Fruit fly (Drosophila melanogaster) whole organism, wandering third instar larva: ENCODE measurements around the gene elg1.
A peak's percentile ranks its signal among the peaks of the same experiment; 100 is the strongest.

ENCODE experiments used
- Abd-B ChIP-seq: fragments of >200 bp; optimal IDR thresholded peaks from 2 replicates; lab custom pipeline; 2017; ENCODE audit warnings: missing biosample characterization, missing genetic modification characterization
- CG32264 ChIP-seq: fragments of 200-800 bp; sonication (Bioruptor generic); optimal IDR thresholded peaks from 2 replicates; lab custom pipeline; 2016; ENCODE audit warnings: missing biosample characterization, missing genetic modification characterization
- CG9705 ChIP-seq: fragments of 200-800 bp; sonication (Bioruptor generic); optimal IDR thresholded peaks from 2 replicates; lab custom pipeline; 2018; ENCODE audit warnings: missing biosample characterization, mild to moderate bottlenecking, missing genetic modification characterization
- CrebA ChIP-seq: fragments of 200-800 bp; sonication (Bioruptor generic); optimal IDR thresholded peaks from 2 replicates; lab custom pipeline; 2016; ENCODE audit warnings: missing biosample characterization, mild to moderate bottlenecking, missing genetic modification characterization, borderline replicate concordance
- Dfd ChIP-seq: fragments of >200 bp; optimal IDR thresholded peaks from 2 replicates; lab custom pipeline; 2017; ENCODE audit warnings: missing biosample characterization, missing genetic modification characterization
- Dif ChIP-seq: fragments of 200-275, 200-300 bp; sonication (Bioruptor generic); optimal IDR thresholded peaks from 2 replicates; lab custom pipeline; 2018; ENCODE audit warnings: missing biosample characterization, missing genetic modification characterization; ENCODE audit not compliant: partially characterized antibody
- GATAd ChIP-seq: sonication (Bioruptor generic); optimal IDR thresholded peaks from 2 replicates; lab custom pipeline; 2016; ENCODE audit warnings: missing biosample characterization, missing genetic modification characterization
- HLH106 ChIP-seq: fragments of 200-800 bp; optimal IDR thresholded peaks from 3 replicates; lab custom pipeline; 2019; ENCODE audit warnings: missing biosample characterization, mild to moderate bottlenecking, missing genetic modification characterization, moderate library complexity
- Hnf4 ChIP-seq: fragments of 200-800 bp; sonication (Bioruptor generic); optimal IDR thresholded peaks from 2 replicates; lab custom pipeline; 2016; ENCODE audit warnings: missing biosample characterization, mild to moderate bottlenecking, missing genetic modification characterization
- Hr78 ChIP-seq: fragments of >200 bp; optimal IDR thresholded peaks from 2 replicates; lab custom pipeline; 2017; ENCODE audit warnings: missing biosample characterization, missing genetic modification characterization
- Hr83 ChIP-seq: fragments of 200-300 bp; sonication (Bioruptor generic); optimal IDR thresholded peaks from 2 replicates; lab custom pipeline; 2016; ENCODE audit warnings: missing biosample characterization, mild to moderate bottlenecking, missing genetic modification characterization, moderate library complexity; ENCODE audit not compliant: poor library complexity, severe bottlenecking
- Jra ChIP-seq: sonication (Bioruptor generic); optimal IDR thresholded peaks from 2 replicates; lab custom pipeline; 2016; ENCODE audit warnings: missing biosample characterization, missing genetic modification characterization
- Mio ChIP-seq: sonication (Bioruptor generic); optimal IDR thresholded peaks from 2 replicates; lab custom pipeline; 2016; ENCODE audit warnings: missing biosample characterization, missing genetic modification characterization
- Myc ChIP-seq: fragments of >200 bp; optimal IDR thresholded peaks from 2 replicates; lab custom pipeline; 2017
- N ChIP-seq: fragments of >200 bp; optimal IDR thresholded peaks from 2 replicates; lab custom pipeline; 2018; ENCODE audit warnings: missing biosample characterization, missing external identifiers, missing genetic modification characterization
- OdsH ChIP-seq: fragments of 200-800 bp; sonication (Bioruptor generic); optimal IDR thresholded peaks from 2 replicates; lab custom pipeline; 2016; ENCODE audit warnings: missing biosample characterization, mild to moderate bottlenecking, missing genetic modification characterization
- Rel ChIP-seq, 2 experiments: fragments of 200-800 bp; sonication (Bioruptor generic) in 1 of 2; optimal IDR thresholded peaks; 2 replicates in 1 of 2; 3 replicates in 1 of 2; lab custom pipeline; 2016 to 2019; ENCODE audit warnings: mild to moderate bottlenecking in 2 of 2, missing biosample characterization in 2 of 2, missing genetic modification characterization in 2 of 2, moderate library complexity in 1 of 2
- Sp1 ChIP-seq: fragments of 200-800 bp; sonication (Bioruptor generic); optimal IDR thresholded peaks from 3 replicates; lab custom pipeline; 2019; ENCODE audit warnings: missing biosample characterization, mild to moderate bottlenecking, missing genetic modification characterization, moderate library complexity
- Vsx2 ChIP-seq: fragments of 200-300, 225-300 bp; sonication (Bioruptor generic); optimal IDR thresholded peaks from 2 replicates; lab custom pipeline; 2018; ENCODE audit warnings: missing biosample characterization, missing genetic modification characterization; ENCODE audit not compliant: partially characterized antibody
- br ChIP-seq: fragments of 200-800 bp; sonication (Bioruptor generic); optimal IDR thresholded peaks from 2 replicates; lab custom pipeline; 2016; ENCODE audit warnings: missing biosample characterization, missing genetic modification characterization
- brk ChIP-seq: fragments of 200-800 bp; sonication (Bioruptor generic); optimal IDR thresholded peaks from 2 replicates; lab custom pipeline; 2016; ENCODE audit warnings: missing biosample characterization, mild to moderate bottlenecking, missing genetic modification characterization
- dl ChIP-seq, 2 experiments: fragments of 175-275, 200-275 bp in 1 of 2; fragments of 200-275 bp in 1 of 2; sonication (Bioruptor generic); optimal IDR thresholded peaks; lab custom pipeline; 2018; ENCODE audit warnings: mild to moderate bottlenecking in 2 of 2, missing biosample characterization in 2 of 2, missing genetic modification characterization in 2 of 2, moderate library complexity in 2 of 2; ENCODE audit not compliant: partially characterized antibody in 2 of 2, insufficient read depth in 1 of 2
- dmrt93B ChIP-seq: fragments of 200-800 bp; sonication (Bioruptor generic); optimal IDR thresholded peaks from 2 replicates; lab custom pipeline; 2018; ENCODE audit warnings: missing biosample characterization, mild to moderate bottlenecking, missing genetic modification characterization
- dsf ChIP-seq: sonication (Bioruptor generic); optimal IDR thresholded peaks from 2 replicates; lab custom pipeline; 2016; ENCODE audit warnings: missing biosample characterization, missing genetic modification characterization, borderline replicate concordance
- ey ChIP-seq: fragments of 200-800 bp; sonication (Bioruptor generic); optimal IDR thresholded peaks from 2 replicates; lab custom pipeline; 2016; ENCODE audit warnings: missing biosample characterization, missing genetic modification characterization
- foxo ChIP-seq, 2 experiments: fragments of 200-800 bp; sonication (Bioruptor generic); optimal IDR thresholded peaks; 2 replicates in 1 of 2; 3 replicates in 1 of 2; lab custom pipeline; 2016 to 2017; ENCODE audit warnings: missing biosample characterization in 2 of 2, missing genetic modification characterization in 2 of 2
- fru ChIP-seq: fragments of 200-800 bp; sonication (Bioruptor generic); optimal IDR thresholded peaks from 3 replicates; lab custom pipeline; 2016; ENCODE audit warnings: missing biosample characterization, mild to moderate bottlenecking, missing genetic modification characterization
- h ChIP-seq: fragments of 200-800 bp; sonication (Bioruptor generic); optimal IDR thresholded peaks from 3 replicates; lab custom pipeline; 2016; ENCODE audit warnings: missing biosample characterization, mild to moderate bottlenecking, missing genetic modification characterization
- jim ChIP-seq: fragments of 175-275, 200-325 bp; sonication (Bioruptor generic); optimal IDR thresholded peaks from 2 replicates; lab custom pipeline; 2016; ENCODE audit warnings: missing biosample characterization, mild to moderate bottlenecking, missing genetic modification characterization
- lola ChIP-seq: fragments of >200 bp; optimal IDR thresholded peaks from 2 replicates; lab custom pipeline; 2017; ENCODE audit warnings: missing biosample characterization, missing genetic modification characterization
- pan ChIP-seq: fragments of >200 bp; optimal IDR thresholded peaks from 2 replicates; lab custom pipeline; 2017
- psq ChIP-seq: fragments of 200-800 bp; sonication (Bioruptor generic); optimal IDR thresholded peaks from 3 replicates; lab custom pipeline; 2017; ENCODE audit warnings: missing biosample characterization, mild to moderate bottlenecking, missing genetic modification characterization, moderate library complexity
- rgr ChIP-seq: fragments of 200-800 bp; sonication (Bioruptor generic); optimal IDR thresholded peaks from 3 replicates; lab custom pipeline; 2016; ENCODE audit warnings: missing biosample characterization, mild to moderate bottlenecking, missing genetic modification characterization
- sage ChIP-seq: fragments of 200-800 bp; sonication (Bioruptor generic); optimal IDR thresholded peaks from 2 replicates; lab custom pipeline; 2016; ENCODE audit warnings: missing biosample characterization, mild to moderate bottlenecking, missing genetic modification characterization
- sv ChIP-seq: fragments of 200-800 bp; sonication (Bioruptor generic); optimal IDR thresholded peaks from 3 replicates; lab custom pipeline; 2016; ENCODE audit warnings: missing biosample characterization, missing genetic modification characterization
- tai ChIP-seq: sonication (Bioruptor generic); optimal IDR thresholded peaks from 2 replicates; lab custom pipeline; 2016; ENCODE audit warnings: missing biosample characterization, missing genetic modification characterization
- usp ChIP-seq: fragments of >200 bp; optimal IDR thresholded peaks from 2 replicates; lab custom pipeline; 2017; ENCODE audit warnings: missing biosample characterization, missing genetic modification characterization
- woc ChIP-seq: sonication (Bioruptor generic); optimal IDR thresholded peaks from 2 replicates; lab custom pipeline; 2016; ENCODE audit warnings: missing biosample characterization, mild to moderate bottlenecking, missing genetic modification characterization

The elg1 gene

DNA sequence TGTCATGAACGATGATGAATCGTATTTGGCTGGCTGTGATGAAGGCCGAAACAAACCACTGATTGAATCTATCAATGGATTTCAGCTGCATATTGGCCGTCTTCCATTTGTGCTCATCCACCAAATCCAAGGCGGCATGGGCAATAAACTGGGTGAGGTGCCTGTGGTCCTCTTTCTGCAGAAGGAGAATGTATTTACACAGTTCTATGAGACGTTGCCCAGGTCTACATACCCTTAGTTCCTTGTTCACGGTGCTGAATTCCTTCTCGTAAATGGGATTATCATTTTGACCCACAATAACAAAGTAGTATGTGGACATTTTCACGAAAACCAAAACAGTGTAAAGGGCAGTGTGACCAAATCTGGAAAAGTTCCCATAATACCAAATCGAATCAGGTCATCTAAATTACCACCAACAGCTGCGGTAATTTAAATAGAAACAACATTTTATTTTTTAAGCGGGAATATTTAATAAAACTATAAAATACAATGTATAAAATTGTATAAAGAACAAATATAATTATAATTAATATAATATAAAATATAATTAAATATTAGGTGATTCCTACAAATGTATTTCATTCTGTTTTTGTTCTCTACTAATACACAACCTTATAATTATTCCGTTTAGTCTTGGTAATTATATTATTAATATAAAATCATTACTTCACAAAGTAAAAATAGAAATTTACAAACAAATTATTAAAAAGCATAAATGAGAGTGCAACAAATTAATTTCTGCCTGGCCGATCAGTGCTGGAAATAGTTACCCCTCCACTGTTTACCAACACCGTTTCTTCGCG is at the start of gene elg1, which contains the start of gene Trs20:
elg1 (plus strand) TSS at position 765 of the 803 bp plus-strand sequence.
Trs20 (minus strand) TSS at position 369 of the 803 bp plus-strand sequence.
- TF ChIP-seq woc (GFP tag; lab: Kevin White, UChicago) (peak; percentile 58), CG9705 (GFP tag; lab: Kevin White, UChicago) (no peak), h (GFP tag; lab: Kevin White, UChicago) (peak; percentile 50), Vsx2 (no peak), lola (no peak), rgr (peak; percentile 54), N (GFP tag; lab: Kevin White, UChicago) (no peak), foxo (GFP tag; optimal IDR thresholded peaks at IDR 0.05; lab: Kevin White, UChicago) (peak in 1 of 2 experiments; percentile 76), jim (GFP tag; lab: Kevin White, UChicago) (no peak), tai (no peak), sage (GFP tag; lab: Kevin White, UChicago) (no peak), Myc (lab: Kevin White, UChicago) (no peak), dmrt93B (peak; percentile 22), Mio (no peak), Jra (no peak), HLH106 (tag; lab: Kevin White, UChicago) (peak; percentile 70), Abd-B (no peak), Hr83 (GFP tag; lab: Kevin White, UChicago) (no peak), Sp1 (peak; percentile 70), dsf (GFP tag; lab: Kevin White, UChicago) (no peak), Hr78 (GFP tag; lab: Kevin White, UChicago) (no peak), CG32264 (no peak), br (GFP tag; lab: Kevin White, UChicago) (peak; percentile 54), pan (no peak), GATAd (GFP tag; lab: Kevin White, UChicago) (no peak), dl (GFP tag; optimal IDR thresholded peaks at IDR 0.05; lab: Kevin White, UChicago; ENCODE audit: insufficient read depth in 1 of 2, partially characterized antibody in 2 of 2) (no peak), ey (GFP tag; lab: Kevin White, UChicago) (no peak), sv (peak; percentile 46), brk (GFP tag; lab: Kevin White, UChicago) (no peak), CrebA (GFP tag; lab: Kevin White, UChicago) (no peak), Hnf4 (peak; percentile 48), Dfd (GFP tag; lab: Kevin White, UChicago) (no peak), psq (GFP tag; lab: Kevin White, UChicago) (peak; percentile 53), usp (GFP tag; lab: Kevin White, UChicago) (no peak), OdsH (peak; percentile 22), fru (GFP tag; lab: Kevin White, UChicago) (peak; percentile 24), Rel (GFP tag; optimal IDR thresholded peaks at IDR 0.05; lab: Kevin White, UChicago) (no peak), Rel (tag; optimal IDR thresholded peaks at IDR 0.05; lab: Kevin White, UChicago) (peak; percentile 42), Dif (GFP tag; lab: Kevin White, UChicago) (no peak)

DNA sequence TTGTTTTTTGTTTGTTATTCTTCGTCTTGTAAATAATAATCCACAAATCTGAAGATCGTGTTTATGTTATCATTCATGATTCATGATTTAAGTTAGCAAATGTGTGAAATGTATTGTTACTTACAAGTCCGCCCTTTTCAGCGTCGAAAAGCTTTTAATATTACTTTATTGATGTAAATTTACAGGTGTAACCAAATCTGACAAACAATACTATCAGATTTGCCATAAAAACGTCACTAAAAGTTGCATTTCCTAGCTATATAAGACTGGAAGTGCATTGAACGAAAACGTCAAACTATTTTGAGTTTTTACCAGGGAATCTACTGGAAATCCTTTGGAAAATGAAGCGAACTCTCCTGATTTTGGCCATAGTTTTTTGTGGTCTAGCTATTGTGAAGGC is 49.6 kb upstream of the elg1 start, which contains the start of gene CG33258:
CG33258 (plus strand) TSS at position 301 of the 400 bp plus-strand sequence.
- no peak for TF ChIP-seq usp (GFP tag; lab: Kevin White, UChicago)
- TF ChIP-seq dsf (GFP tag; lab: Kevin White, UChicago): no peak
- TF ChIP-seq dmrt93B: no peak
- no peak for TF ChIP-seq tai
- TF ChIP-seq foxo (GFP tag; optimal IDR thresholded peaks at IDR 0.05; lab: Kevin White, UChicago): no peak
- TF ChIP-seq woc (GFP tag; lab: Kevin White, UChicago): no peak
- TF ChIP-seq Dif (GFP tag; lab: Kevin White, UChicago): no peak
- TF ChIP-seq dl (GFP tag; optimal IDR thresholded peaks at IDR 0.05; lab: Kevin White, UChicago; ENCODE audit: insufficient read depth in 1 of 2, partially characterized antibody in 2 of 2): no peak
- no peak for TF ChIP-seq CrebA (GFP tag; lab: Kevin White, UChicago)
- no peak for TF ChIP-seq rgr
- TF ChIP-seq, all 38 proteins: peak for 0
